Fruit fly (Drosophila melanogaster) whole organism, embryonic: Measurements from ENCODE around the gene CG12948.

Source experiments
- B-H2 ChIP-seq: fragments of 200-800 bp; sonication (Bioruptor generic); optimal IDR thresholded peaks from 2 replicates; lab custom pipeline; 2018; ENCODE audit warnings: missing biosample characterization, mild to moderate bottlenecking, missing genetic modification characterization
- CG1024 ChIP-seq: fragments of 200-800 bp; sonication (Bioruptor generic); IDR thresholded peaks from 2 replicates; pipeline ENCODE4 v1.3.6; 2022; ENCODE audit warnings: missing biosample characterization, missing genetic modification characterization
- CG12942 ChIP-seq: fragments of 200-800 bp; sonication (Bioruptor generic); optimal IDR thresholded peaks from 3 replicates; lab custom pipeline; 2016; ENCODE audit warnings: missing biosample characterization, missing genetic modification characterization
- CG15011 ChIP-seq: fragments of 200-800 bp; sonication (Bioruptor generic); optimal IDR thresholded peaks from 3 replicates; lab custom pipeline; 2018; ENCODE audit warnings: missing biosample characterization, mild to moderate bottlenecking, missing genetic modification characterization
- CG16779 ChIP-seq: fragments of 200-800 bp; sonication (Bioruptor generic); IDR thresholded peaks from 2 replicates; pipeline ENCODE4 v1.3.6; 2022; ENCODE audit warnings: missing biosample characterization, missing genetic modification characterization
- CG16815 ChIP-seq: fragments of 200-800 bp; sonication (Bioruptor generic); optimal IDR thresholded peaks from 3 replicates; lab custom pipeline; 2017; ENCODE audit warnings: missing biosample characterization, mild to moderate bottlenecking, missing genetic modification characterization
- CG16863 ChIP-seq: fragments of 200-800 bp; sonication (Bioruptor generic); optimal IDR thresholded peaks from 3 replicates; lab custom pipeline; 2016; ENCODE audit warnings: missing biosample characterization, missing genetic modification characterization
- CG17186 ChIP-seq: fragments of 200-800 bp; sonication (Bioruptor generic); optimal IDR thresholded peaks from 3 replicates; lab custom pipeline; 2017; ENCODE audit warnings: missing biosample characterization, missing genetic modification reagents, missing genetic modification characterization
- CG1832 ChIP-seq: fragments of 200-800 bp; sonication (Bioruptor generic); optimal IDR thresholded peaks from 2 replicates; lab custom pipeline; 2017; ENCODE audit warnings: missing biosample characterization, mild to moderate bottlenecking, missing genetic modification characterization, inconsistent platforms
- CG18476 ChIP-seq: fragments of 200-800 bp; sonication (Bioruptor generic); optimal IDR thresholded peaks from 2 replicates; lab custom pipeline; 2016; ENCODE audit warnings: missing biosample characterization, mild to moderate bottlenecking, missing genetic modification characterization
- CG2712 ChIP-seq: fragments of 200-800 bp; optimal IDR thresholded peaks from 3 replicates; lab custom pipeline; 2019; ENCODE audit warnings: missing biosample characterization, mild to moderate bottlenecking, missing genetic modification characterization, moderate library complexity
- CG4854 ChIP-seq: fragments of 200-800 bp; sonication (Bioruptor generic); optimal IDR thresholded peaks from 2 replicates; lab custom pipeline; 2016; ENCODE audit warnings: missing biosample characterization, missing genetic modification characterization, inconsistent platforms
- CG6272 ChIP-seq: fragments of 200-800 bp; sonication (Bioruptor generic); IDR thresholded peaks from 2 replicates; pipeline ENCODE4 v1.3.6; 2022; ENCODE audit warnings: missing biosample characterization, missing genetic modification characterization
- CG8924 ChIP-seq: fragments of 200-800 bp; optimal IDR thresholded peaks from 3 replicates; lab custom pipeline; 2019; ENCODE audit warnings: missing biosample characterization, mild to moderate bottlenecking, missing genetic modification characterization, moderate library complexity
- CG8944 ChIP-seq: fragments of 200-800 bp; sonication (Bioruptor generic); optimal IDR thresholded peaks from 3 replicates; lab custom pipeline; 2016; ENCODE audit warnings: missing biosample characterization, missing genetic modification characterization
- CrebB ChIP-seq: fragments of 200-800 bp; sonication (Bioruptor generic); optimal IDR thresholded peaks from 3 replicates; lab custom pipeline; 2018; ENCODE audit warnings: missing biosample characterization, mild to moderate bottlenecking, missing genetic modification characterization
- Dbx ChIP-seq: fragments of 200-800 bp; sonication (Bioruptor generic); IDR thresholded peaks from 3 replicates; pipeline ENCODE4 v1.3.6; 2022; ENCODE audit warnings: missing biosample characterization, missing genetic modification characterization
- Dip3 ChIP-seq: fragments of 200-800 bp; sonication (Bioruptor generic); optimal IDR thresholded peaks from 3 replicates; lab custom pipeline; 2016; ENCODE audit warnings: missing biosample characterization, missing genetic modification characterization
- Dref ChIP-seq: fragments of 200-800 bp; sonication (Bioruptor generic); IDR thresholded peaks from 2 replicates; pipeline ENCODE4 v1.3.6; 2022; ENCODE audit warnings: missing biosample characterization, missing genetic modification characterization
- Gsc ChIP-seq: fragments of 200-800 bp; sonication (Bioruptor generic); IDR thresholded peaks from 2 replicates; pipeline ENCODE4 v1.3.6; 2022; ENCODE audit warnings: missing biosample characterization, missing genetic modification characterization
- HHEX ChIP-seq: fragments of 200-800 bp; sonication (Bioruptor generic); optimal IDR thresholded peaks from 3 replicates; lab custom pipeline; 2017; ENCODE audit warnings: missing biosample characterization, mild to moderate bottlenecking, missing genetic modification characterization, missing genetic modification reagents
- NC2α ChIP-seq: fragments of 200-800 bp; sonication (Bioruptor generic); optimal IDR thresholded peaks from 2 replicates; lab custom pipeline; 2016; ENCODE audit warnings: missing biosample characterization, missing genetic modification characterization
- Oaz ChIP-seq: fragments of 200-800 bp; sonication (Bioruptor generic); IDR thresholded peaks from 2 replicates; pipeline ENCODE4 v1.3.6; 2022; ENCODE audit warnings: missing biosample characterization, missing genetic modification characterization
- PHDP ChIP-seq: fragments of 200-800 bp; sonication (Bioruptor generic); optimal IDR thresholded peaks from 3 replicates; lab custom pipeline; 2018; ENCODE audit warnings: missing biosample characterization, mild to moderate bottlenecking, missing genetic modification characterization, moderate library complexity
- Sin3A ChIP-seq: fragments of >200 bp; optimal IDR thresholded peaks from 2 replicates; lab custom pipeline; 2018
- YL-1 ChIP-seq: fragments of 200-800 bp; sonication (Bioruptor generic); optimal IDR thresholded peaks from 3 replicates; lab custom pipeline; 2017; ENCODE audit warnings: missing biosample characterization, mild to moderate bottlenecking, missing genetic modification characterization
- ato ChIP-seq: fragments of 200-800 bp; sonication (Bioruptor generic); IDR thresholded peaks from 2 replicates; pipeline ENCODE4 v1.3.6; 2022; ENCODE audit warnings: missing biosample characterization, missing genetic modification characterization; ENCODE audit not compliant: partially characterized antibody
- bsh ChIP-seq, 2 experiments: fragments of 200-800 bp; sonication (Bioruptor generic); optimal IDR thresholded peaks; 2 replicates each; lab custom pipeline; 2017 to 2018; ENCODE audit warnings: mild to moderate bottlenecking in 2 of 2, missing biosample characterization in 2 of 2, missing genetic modification characterization in 2 of 2, moderate library complexity in 1 of 2
- cato ChIP-seq: fragments of 200-800 bp; sonication (Bioruptor generic); optimal IDR thresholded peaks from 2 replicates; lab custom pipeline; 2016; ENCODE audit warnings: missing biosample characterization, missing genetic modification characterization, borderline replicate concordance
- caup ChIP-seq: fragments of 200-800 bp; sonication (Bioruptor generic); optimal IDR thresholded peaks from 3 replicates; lab custom pipeline; 2017; ENCODE audit warnings: missing biosample characterization, mild to moderate bottlenecking, missing genetic modification characterization, moderate library complexity; ENCODE audit not compliant: severe bottlenecking
- cg ChIP-seq: fragments of 200-800 bp; sonication (Bioruptor generic); optimal IDR thresholded peaks from 3 replicates; lab custom pipeline; 2019; ENCODE audit warnings: missing biosample characterization, mild to moderate bottlenecking, missing genetic modification characterization, moderate library complexity
- croc ChIP-seq: fragments of 200-800 bp; sonication (Bioruptor generic); conservative IDR thresholded peaks from 3 replicates; pipeline ENCODE4 v1.3.6; 2022; ENCODE audit warnings: missing biosample characterization, missing genetic modification characterization
- dpn ChIP-seq, 2 experiments: fragments of 200-800 bp; sonication (Bioruptor generic); optimal IDR thresholded peaks; 3 replicates each; lab custom pipeline; 2016; ENCODE audit warnings: missing biosample characterization in 2 of 2, missing genetic modification characterization in 2 of 2
- ems ChIP-seq: fragments of 200-800 bp; sonication (Bioruptor generic); optimal IDR thresholded peaks from 3 replicates; lab custom pipeline; 2016; ENCODE audit warnings: missing biosample characterization, missing genetic modification characterization
- gem ChIP-seq: fragments of 200-800 bp; sonication (Bioruptor generic); optimal IDR thresholded peaks from 2 replicates; lab custom pipeline; 2019; ENCODE audit warnings: missing biosample characterization, mild to moderate bottlenecking, missing genetic modification characterization, moderate library complexity
- h ChIP-seq: fragments of >200 bp; optimal IDR thresholded peaks from 2 replicates; lab custom pipeline; 2017
- lov ChIP-seq, 2 experiments: fragments of 200-800 bp in 1 of 2; fragments of >200 bp in 1 of 2; sonication (Bioruptor generic) in 1 of 2; IDR thresholded peaks in 1 of 2; optimal IDR thresholded peaks in 1 of 2; 2 replicates in 1 of 2; 3 replicates in 1 of 2; pipeline versions ENCODE4 v1.3.6 to Lab custom; 2017 to 2022; ENCODE audit warnings: missing biosample characterization in 1 of 2, missing genetic modification characterization in 1 of 2
- luna ChIP-seq: fragments of 200-800 bp; sonication (Bioruptor generic); optimal IDR thresholded peaks from 2 replicates; lab custom pipeline; 2016; ENCODE audit warnings: missing biosample characterization, missing genetic modification characterization
- nerfin-2 ChIP-seq: fragments of 200-800 bp; sonication (Bioruptor generic); IDR thresholded peaks from 2 replicates; pipeline ENCODE4 v1.3.6; 2022; ENCODE audit warnings: missing biosample characterization, missing genetic modification characterization; ENCODE audit not compliant: partially characterized antibody
- nmo ChIP-seq: fragments of 200-800 bp; sonication (Bioruptor generic); optimal IDR thresholded peaks from 2 replicates; lab custom pipeline; 2018; ENCODE audit warnings: missing biosample characterization, mild to moderate bottlenecking, missing genetic modification characterization, moderate library complexity
- org-1 ChIP-seq: fragments of 200-800 bp; sonication (Bioruptor generic); optimal IDR thresholded peaks from 2 replicates; lab custom pipeline; 2017; ENCODE audit warnings: missing biosample characterization, missing genetic modification characterization
- p53 ChIP-seq: fragments of 200-800 bp; sonication (Bioruptor generic); optimal IDR thresholded peaks from 2 replicates; lab custom pipeline; 2016; ENCODE audit warnings: missing biosample characterization, missing genetic modification characterization
- prd ChIP-seq, 3 experiments: fragments of >200 bp in 2 of 3; fragments of 200-800 bp in 1 of 3; sonication (Bioruptor generic) in 1 of 3; optimal IDR thresholded peaks in 2 of 3; IDR thresholded peaks in 1 of 3; 2 replicates in 2 of 3; 3 replicates in 1 of 3; pipeline versions ENCODE4 v1.3.6 to Lab custom; 2017 to 2022; ENCODE audit warnings: missing biosample characterization in 1 of 3, missing genetic modification characterization in 1 of 3
- psq ChIP-seq: fragments of 200-800 bp; sonication (Bioruptor generic); optimal IDR thresholded peaks from 2 replicates; lab custom pipeline; 2017; ENCODE audit warnings: missing biosample characterization, missing genetic modification characterization
- pzg ChIP-seq: fragments of 200-800 bp; sonication (Bioruptor generic); optimal IDR thresholded peaks from 3 replicates; lab custom pipeline; 2018; ENCODE audit warnings: missing biosample characterization, mild to moderate bottlenecking, missing genetic modification characterization, moderate library complexity
- seq ChIP-seq: fragments of 200-800 bp; sonication (Bioruptor generic); IDR thresholded peaks from 2 replicates; pipeline ENCODE4 v1.3.6; 2022; ENCODE audit warnings: missing biosample characterization, missing genetic modification characterization
- slp2 ChIP-seq: fragments of 200-800 bp; sonication (Bioruptor generic); optimal IDR thresholded peaks from 2 replicates; lab custom pipeline; 2016; ENCODE audit warnings: missing biosample characterization, missing genetic modification characterization
- tll ChIP-seq, 2 experiments: fragments of 200-800 bp in 1 of 2; fragments of >200 bp in 1 of 2; sonication (Bioruptor generic) in 1 of 2; optimal IDR thresholded peaks; 2 replicates each; lab custom pipeline; 2017 to 2019; ENCODE audit warnings: missing biosample characterization in 2 of 2, missing genetic modification characterization in 2 of 2, mild to moderate bottlenecking in 1 of 2, moderate library complexity in 1 of 2
- twi ChIP-seq: fragments of 200-800 bp; optimal IDR thresholded peaks from 2 replicates; lab custom pipeline; 2019; ENCODE audit warnings: missing biosample characterization, mild to moderate bottlenecking, missing genetic modification characterization, moderate library complexity

Gene CG12948

dm6 chr3R:9771519-9771972 lies 24.0 kb upstream of the CG12948 start, which contains the start of gene CG9471 (continued):
- TF ChIP-seq bsh (GFP tag; optimal IDR thresholded peaks at IDR 0.05; lab: Kevin White, UChicago) (peak; percentile 73 to 93), Dref (0 out of 2 replicates have a peak, but pooled peaks have one; percentile 27), HHEX (GFP tag; lab: Kevin White, UChicago) (peak; percentile 93), CG8924 (tag; lab: Kevin White, UChicago) (peak; percentile 93), cg (no peak), CG18476 (GFP tag; lab: Kevin White, UChicago) (peak; percentile 89), PHDP (peak; percentile 95), org-1 (peak; percentile 82), Oaz (GFP tag; lab: Robert Waterston, UW) (peak; percentile 80), cato (peak; percentile 83), twi (tag; lab: Kevin White, UChicago) (peak; percentile 73), CG16815 (GFP tag; lab: Kevin White, UChicago) (peak; percentile 87), nmo (GFP tag; lab: Kevin White, UChicago) (peak; percentile 92), NC2α (GFP tag; lab: Kevin White, UChicago) (peak; percentile 76), h (lab: Kevin White, UChicago) (no peak), ems (peak; percentile 85), croc (GFP tag; lab: Robert Waterston, UW) (peak; percentile 80), gem (tag; lab: Kevin White, UChicago) (peak; percentile 95), Dbx (peak; percentile 91), prd (optimal IDR thresholded peaks at IDR 0.05; lab: Kevin White, UChicago) (no peak), prd (GFP tag; IDR thresholded peaks at IDR 0.05; lab: Robert Waterston, UW) (peak; percentile 96), B-H2 (GFP tag; lab: Kevin White, UChicago) (peak; percentile 91), Sin3A (lab: Kevin White, UChicago) (no peak), CG16779 (GFP tag; lab: Robert Waterston, UW) (peak; percentile 90), CG8944 (peak; percentile 88), ato (GFP tag; lab: Robert Waterston, UW) (no peak), YL-1 (GFP tag; lab: Kevin White, UChicago) (peak; percentile 63), dpn (GFP tag; optimal IDR thresholded peaks at IDR 0.05; lab: Kevin White, UChicago) (peak; percentile 90 to 93), CG6272 (GFP tag; lab: Robert Waterston, UW) (peak; percentile 87), lov (optimal IDR thresholded peaks at IDR 0.05; lab: Kevin White, UChicago) (no peak), lov (GFP tag; IDR thresholded peaks at IDR 0.05; lab: Robert Waterston, UW) (peak; percentile 87), CG15011 (GFP tag; lab: Kevin White, UChicago) (peak; percentile 86), CG1024 (peak; percentile 56; the same call in 1 of the 2 replicates), psq (GFP tag; lab: Kevin White, UChicago) (peak; percentile 57), CG4854 (peak; percentile 88), nerfin-2 (GFP tag; lab: Robert Waterston, UW) (no peak), pzg (peak; percentile 54), seq (GFP tag; lab: Robert Waterston, UW) (peak; percentile 92), CG17186 (GFP tag; lab: Kevin White, UChicago) (peak; percentile 16), CG12942 (GFP tag; lab: Kevin White, UChicago) (peak; percentile 88), p53 (GFP tag; lab: Kevin White, UChicago) (peak; percentile 3), Dip3 (GFP tag; lab: Kevin White, UChicago) (peak; percentile 94), CG1832 (GFP tag; lab: Kevin White, UChicago) (no peak), slp2 (peak; percentile 89), CrebB (tag; lab: Kevin White, UChicago) (peak; percentile 88), tll (GFP tag; optimal IDR thresholded peaks at IDR 0.05; lab: Kevin White, UChicago) (no peak), CG2712 (tag; lab: Kevin White, UChicago) (peak; percentile 92), CG16863 (GFP tag; lab: Kevin White, UChicago) (peak; percentile 86), Gsc (GFP tag; lab: Robert Waterston, UW) (peak; percentile 70), luna (peak; percentile 72), caup (GFP tag; lab: Kevin White, UChicago) (peak; percentile 87)
